Worm (Caenorhabditis elegans) whole organism, late embryonic: Measurements from ENCODE around the gene Y62F5A.12.
A peak's percentile ranks its signal among the peaks of the same experiment; 100 is the strongest.

Source experiments
- C08G9.2 ChIP-seq: sonication (generic microtip); optimal IDR thresholded peaks from 2 replicates; lab custom pipeline; 2016; ENCODE audit warnings: mild to moderate bottlenecking, missing genetic modification characterization, moderate library complexity, missing compliant biosample characterization
- F13H6.1 ChIP-seq: sonication (generic microtip); optimal IDR thresholded peaks from 2 replicates; lab custom pipeline; 2016; ENCODE audit warnings: missing genetic modification characterization, missing compliant biosample characterization
- T23F11.4 ChIP-seq: fragments of 200-800 bp; sonication (Bioruptor generic); optimal IDR thresholded peaks from 2 replicates; lab custom pipeline; 2018; ENCODE audit warnings: mild to moderate bottlenecking, missing genetic modification characterization, missing compliant biosample characterization
- Y22D7AL.16 ChIP-seq: sonication (generic microtip); optimal IDR thresholded peaks from 2 replicates; lab custom pipeline; 2016; ENCODE audit warnings: missing genetic modification characterization, missing compliant biosample characterization
- ama-1 ChIP-seq: fragments of 150-350 bp; optimal IDR thresholded peaks from 2 replicates; lab custom pipeline; 2014
- ceh-14 ChIP-seq: sonication (generic microtip); optimal IDR thresholded peaks from 2 replicates; lab custom pipeline; 2016; ENCODE audit warnings: missing genotype, missing genetic modification characterization, missing compliant biosample characterization
- ceh-2 ChIP-seq: sonication (generic microtip); optimal IDR thresholded peaks from 2 replicates; lab custom pipeline; 2016; ENCODE audit warnings: missing genotype, missing genetic modification characterization, missing compliant biosample characterization
- ceh-30 ChIP-seq: fragments of 150-350 bp; optimal IDR thresholded peaks from 2 replicates; lab custom pipeline; 2014; ENCODE audit warnings: missing biosample characterization, missing genetic modification characterization
- ceh-31 ChIP-seq: sonication (generic microtip); optimal IDR thresholded peaks from 2 replicates; lab custom pipeline; 2016; ENCODE audit warnings: missing genetic modification characterization, missing compliant biosample characterization
- ceh-34 ChIP-seq: sonication (generic microtip); optimal IDR thresholded peaks from 2 replicates; lab custom pipeline; 2016; ENCODE audit warnings: mild to moderate bottlenecking, missing genetic modification characterization, missing compliant biosample characterization
- ceh-45 ChIP-seq: fragments of 200-800 bp; sonication (Bioruptor generic); IDR thresholded peaks from 2 replicates; pipeline ENCODE4 v1.3.6; 2022; ENCODE audit warnings: missing genetic modification reagents, missing genetic modification characterization, missing compliant biosample characterization
- ceh-9 ChIP-seq: sonication (generic microtip); optimal IDR thresholded peaks from 2 replicates; lab custom pipeline; 2016; ENCODE audit warnings: mild to moderate bottlenecking, missing genetic modification characterization, inconsistent platforms, missing compliant biosample characterization
- che-1 ChIP-seq: sonication (generic microtip); optimal IDR thresholded peaks from 2 replicates; lab custom pipeline; 2016; ENCODE audit warnings: mild to moderate bottlenecking, missing genetic modification characterization, missing compliant biosample characterization
- dmd-4 ChIP-seq: sonication (generic microtip); optimal IDR thresholded peaks from 2 replicates; lab custom pipeline; 2016; ENCODE audit warnings: borderline replicate concordance, missing genetic modification characterization, missing compliant biosample characterization
- dve-1 ChIP-seq: sonication (generic microtip); optimal IDR thresholded peaks from 2 replicates; lab custom pipeline; 2017; ENCODE audit warnings: antibody characterized with exemption, mild to moderate bottlenecking, missing genetic modification characterization, missing compliant biosample characterization
- elt-2 ChIP-seq: sonication (generic microtip); optimal IDR thresholded peaks from 2 replicates; lab custom pipeline; 2016; ENCODE audit warnings: missing genetic modification reagents, missing genetic modification characterization, missing compliant biosample characterization
- elt-4 ChIP-seq: sonication (generic microtip); optimal IDR thresholded peaks from 2 replicates; lab custom pipeline; 2016; ENCODE audit warnings: missing genetic modification characterization, missing compliant biosample characterization
- ets-4 ChIP-seq: sonication (generic microtip); optimal IDR thresholded peaks from 2 replicates; lab custom pipeline; 2016; ENCODE audit warnings: missing genetic modification characterization, missing compliant biosample characterization
- eyg-1 ChIP-seq: sonication (generic microtip); optimal IDR thresholded peaks from 2 replicates; lab custom pipeline; 2016; ENCODE audit warnings: missing genotype, missing genetic modification characterization, missing compliant biosample characterization
- fkh-10 ChIP-seq: fragments of 150-350 bp; optimal IDR thresholded peaks from 2 replicates; lab custom pipeline; 2014; ENCODE audit warnings: missing biosample characterization, missing genetic modification reagents, missing genetic modification characterization
- fkh-6 ChIP-seq: sonication (generic microtip); optimal IDR thresholded peaks from 2 replicates; lab custom pipeline; 2016; ENCODE audit warnings: missing genetic modification characterization, missing compliant biosample characterization
- hlh-15 ChIP-seq: sonication (generic microtip); optimal IDR thresholded peaks from 2 replicates; lab custom pipeline; 2016; ENCODE audit warnings: missing genetic modification characterization, missing compliant biosample characterization
- hlh-30 ChIP-seq: sonication (generic microtip); optimal IDR thresholded peaks from 2 replicates; lab custom pipeline; 2017; ENCODE audit warnings: antibody characterized with exemption, missing genetic modification characterization, missing compliant biosample characterization; ENCODE audit not compliant: insufficient read depth
- hlh-6 ChIP-seq: sonication (generic microtip); optimal IDR thresholded peaks from 2 replicates; lab custom pipeline; 2016; ENCODE audit warnings: missing genotype, missing genetic modification characterization, missing compliant biosample characterization
- lin-11 ChIP-seq: fragments of 200-800 bp; sonication (Bioruptor generic); optimal IDR thresholded peaks from 2 replicates; lab custom pipeline; 2018; ENCODE audit warnings: mild to moderate bottlenecking, missing genetic modification characterization, missing compliant biosample characterization
- mec-3 ChIP-seq: sonication (generic microtip); optimal IDR thresholded peaks from 2 replicates; lab custom pipeline; 2016; ENCODE audit warnings: borderline replicate concordance, missing genetic modification characterization, missing compliant biosample characterization
- nfya-1 ChIP-seq: sonication (generic microtip); optimal IDR thresholded peaks from 2 replicates; lab custom pipeline; 2017; ENCODE audit warnings: missing genetic modification characterization, mild to moderate bottlenecking, missing compliant biosample characterization, antibody characterized with exemption, moderate library complexity
- npax-4 ChIP-seq: sonication (generic microtip); optimal IDR thresholded peaks from 2 replicates; lab custom pipeline; 2016; ENCODE audit warnings: missing genetic modification characterization, missing compliant biosample characterization
- pat-9 ChIP-seq: fragments of 200-800 bp; sonication (Bioruptor generic); optimal IDR thresholded peaks from 2 replicates; lab custom pipeline; 2018; ENCODE audit warnings: mild to moderate bottlenecking, missing genetic modification characterization, moderate library complexity, missing compliant biosample characterization
- pha-4 ChIP-seq: fragments of 150-350 bp; optimal IDR thresholded peaks from 2 replicates; lab custom pipeline; 2018; ENCODE audit warnings: missing biosample characterization, missing genetic modification reagents, missing genetic modification characterization
- pqm-1 ChIP-seq: sonication (generic microtip); optimal IDR thresholded peaks from 2 replicates; lab custom pipeline; 2016; ENCODE audit warnings: missing genetic modification characterization, missing compliant biosample characterization
- pros-1 ChIP-seq: fragments of 150-350 bp; optimal IDR thresholded peaks from 2 replicates; lab custom pipeline; 2014; ENCODE audit warnings: missing biosample characterization, missing genetic modification reagents, missing genetic modification characterization
- ref-2 ChIP-seq: sonication (generic microtip); optimal IDR thresholded peaks from 2 replicates; lab custom pipeline; 2016; ENCODE audit warnings: missing genetic modification characterization, missing compliant biosample characterization
- rnt-1 ChIP-seq: sonication (generic microtip); optimal IDR thresholded peaks from 2 replicates; lab custom pipeline; 2016; ENCODE audit warnings: missing genetic modification characterization, missing compliant biosample characterization
- sdc-2 ChIP-seq: sonication (generic microtip); optimal IDR thresholded peaks from 2 replicates; lab custom pipeline; 2016; ENCODE audit warnings: missing genotype, missing genetic modification characterization, missing compliant biosample characterization
- tbx-2 ChIP-seq: sonication (generic microtip); optimal IDR thresholded peaks from 2 replicates; lab custom pipeline; 2016; ENCODE audit warnings: missing genetic modification characterization, missing compliant biosample characterization
- ttx-3 ChIP-seq: sonication (generic microtip); optimal IDR thresholded peaks from 2 replicates; lab custom pipeline; 2016; ENCODE audit warnings: missing genetic modification reagents, missing genetic modification characterization, missing compliant biosample characterization
- unc-42 ChIP-seq: sonication (generic microtip); optimal IDR thresholded peaks from 2 replicates; lab custom pipeline; 2016; ENCODE audit warnings: missing genotype, missing genetic modification characterization, missing compliant biosample characterization
- zip-5 ChIP-seq: sonication (generic microtip); optimal IDR thresholded peaks from 2 replicates; lab custom pipeline; 2016; ENCODE audit warnings: missing genetic modification characterization, missing compliant biosample characterization
- ztf-16 ChIP-seq: sonication (generic microtip); optimal IDR thresholded peaks from 2 replicates; lab custom pipeline; 2017; ENCODE audit warnings: missing genetic modification characterization, missing compliant biosample characterization

Y62F5A.12 gene

DNA sequence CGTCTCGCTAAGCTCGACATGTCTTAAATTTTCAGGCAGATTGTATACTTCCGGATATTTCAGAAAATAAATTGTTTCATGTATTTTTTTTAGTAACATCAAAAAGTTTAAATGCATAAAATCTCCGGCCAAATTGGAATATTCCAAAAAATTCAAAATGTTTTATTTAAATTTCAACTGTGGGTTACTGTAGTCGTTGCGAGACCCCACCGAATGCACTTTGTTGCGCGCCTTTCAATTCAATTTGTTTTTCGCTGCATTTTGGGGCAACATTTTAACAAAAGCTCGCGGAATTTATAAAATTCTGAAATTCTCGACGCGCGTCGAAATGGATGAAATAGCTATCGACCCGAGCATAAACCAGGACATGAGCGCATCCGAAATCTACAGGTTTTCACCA is 38.7 kb upstream of the Y62F5A.12 start, which contains the start of gene F54D5.2:
TSS of gene F54D5.2 (plus strand) at position 237 of the 400 bp plus-strand sequence.
- no peak for TF ChIP-seq ceh-2 (tag; lab: Kevin White, UChicago)
- no peak for TF ChIP-seq tbx-2 (tag; lab: Kevin White, UChicago)
- no peak for TF ChIP-seq ama-1 (lab: Kevin White, UChicago)
- TF ChIP-seq F13H6.1: no peak

DNA sequence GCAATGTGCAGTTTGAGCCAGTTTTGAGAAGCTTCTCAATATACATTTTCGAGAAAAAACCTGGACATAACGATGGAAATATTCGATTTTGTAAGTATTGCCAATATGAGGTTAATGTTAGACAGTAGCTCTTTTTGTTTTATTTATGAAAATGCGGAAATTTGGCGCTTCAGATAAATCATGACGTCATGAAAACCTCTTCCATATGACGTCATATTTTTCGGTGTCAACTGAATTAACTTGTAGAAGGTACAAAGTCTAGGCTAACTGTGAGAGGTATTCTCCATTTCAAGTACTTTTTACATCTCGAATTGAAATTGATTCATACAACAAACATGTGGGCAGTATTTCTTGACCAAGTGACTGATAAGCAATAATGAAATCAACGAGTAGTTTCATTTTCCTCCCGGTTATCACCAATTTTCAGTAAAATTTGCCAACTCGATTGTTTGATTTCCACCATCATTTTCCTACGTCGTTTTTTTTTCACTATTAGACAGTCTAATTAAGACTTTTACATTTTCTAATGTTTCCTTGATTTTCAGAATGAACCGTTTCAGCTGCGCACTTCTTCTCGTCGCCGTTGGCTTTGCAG is 37.1 kb upstream of the Y62F5A.12 start, which contains the start of gene F54D5.3:
TSS of gene F54D5.3 (plus strand) at position 546 of the 595 bp plus-strand sequence.
- TF ChIP-seq fkh-6 (tag; lab: Kevin White, UChicago) (no peak), tbx-2 (tag; lab: Kevin White, UChicago) (no peak), mec-3 (tag; lab: Kevin White, UChicago) (no peak), ztf-16 (tag; lab: Kevin White, UChicago) (no peak)

DNA sequence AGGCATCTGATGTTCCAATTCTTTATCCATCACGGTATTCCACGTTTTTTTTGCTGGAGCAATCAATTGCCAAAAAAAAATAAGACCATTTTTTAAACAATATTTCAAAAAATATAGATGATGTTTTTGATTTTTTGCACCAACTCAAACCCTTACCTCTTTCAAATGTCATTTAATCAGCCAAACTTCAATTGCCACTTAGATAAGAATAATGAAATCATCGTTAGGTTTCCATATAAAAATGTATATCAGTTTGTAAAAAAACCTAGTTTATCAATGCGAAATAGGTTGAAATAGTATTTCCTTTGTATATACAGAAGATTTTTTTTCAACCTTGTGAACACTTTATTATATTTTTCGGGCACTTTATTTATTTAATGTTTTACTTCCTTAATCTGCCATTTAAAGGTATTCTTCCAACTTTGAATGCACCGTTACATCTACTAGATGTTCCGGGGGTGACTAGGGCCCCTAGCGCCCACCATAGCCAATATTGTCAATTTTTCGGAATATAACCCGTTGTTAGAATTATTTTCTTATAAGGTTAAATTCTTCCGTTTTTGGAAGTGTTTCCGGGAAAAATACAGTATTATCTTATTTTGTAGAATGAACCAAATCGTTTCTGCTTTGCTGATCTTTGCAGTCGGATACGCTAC is 35.1 kb upstream of the Y62F5A.12 start, which contains the start of the genes F54D5.23 and F54D5.4:
TSS of gene F54D5.23 (minus strand) at position 75 of the 656 bp plus-strand sequence.
TSS of gene F54D5.4 (plus strand) at position 606 of the 656 bp plus-strand sequence.
- TF ChIP-seq che-1 (tag; lab: Kevin White, UChicago) (no peak), Y22D7AL.16 (no peak), elt-2 (tag; lab: Kevin White, UChicago) (no peak), ceh-45 (GFP tag; lab: Robert Waterston, UW) (no peak)

- no peak for TF ChIP-seq nfya-1
- no peak for TF ChIP-seq fkh-10 (GFP tag; lab: Kevin White, UChicago)
- TF ChIP-seq pat-9 (tag; lab: Kevin White, UChicago): no peak
- no peak for TF ChIP-seq ztf-16 (tag; lab: Kevin White, UChicago)
- no peak for TF ChIP-seq F13H6.1
- no peak for TF ChIP-seq hlh-6 (tag; lab: Kevin White, UChicago)
- TF ChIP-seq pros-1 (tag; lab: Kevin White, UChicago): no peak
- TF ChIP-seq pha-4 (tag; lab: Kevin White, UChicago): no peak
Observed at ce11 chrII:11568670-11569069, 34.4 kb upstream of the Y62F5A.12 start.

DNA sequence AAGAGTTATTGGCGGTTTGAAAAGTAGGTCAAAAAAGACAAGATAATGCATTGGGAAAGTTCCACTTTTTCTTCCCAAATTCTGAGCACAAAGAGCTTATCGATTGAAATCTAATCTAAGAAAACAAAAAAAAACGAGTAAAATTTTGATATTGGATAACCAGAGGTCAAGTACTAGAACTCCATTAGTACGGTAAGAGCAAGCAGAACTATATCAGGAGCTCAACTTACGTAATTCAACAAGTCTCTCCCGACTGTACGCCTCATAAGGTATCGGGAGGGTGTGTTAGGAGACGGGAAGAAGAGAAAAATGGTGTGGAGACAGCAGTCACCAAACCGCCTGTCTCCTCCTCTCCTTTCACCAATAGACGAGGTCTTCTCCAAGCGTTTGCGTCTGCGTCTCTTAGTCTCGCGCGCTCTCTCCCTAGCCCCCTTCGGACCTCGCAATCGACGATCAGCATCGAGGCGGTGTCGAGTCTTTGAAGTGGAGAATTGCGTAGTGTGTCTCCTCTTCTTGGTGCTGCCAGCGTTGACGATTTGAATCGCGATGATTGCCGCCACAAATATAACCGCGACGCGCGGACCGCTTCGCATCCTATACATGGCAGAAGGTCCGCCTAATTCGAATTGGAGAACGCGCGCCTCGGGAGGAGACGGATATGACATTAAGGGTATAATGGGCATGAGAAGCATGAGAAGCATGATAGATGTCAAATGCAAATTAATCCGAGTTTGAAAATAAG is 32.9 kb upstream of the Y62F5A.12 start, which contains the start of gene F54D5.5:
TSS of gene F54D5.5 (minus strand) at position 51 of the 742 bp plus-strand sequence.
- TF ChIP-seq ceh-31 (tag; lab: Kevin White, UChicago) (peak; percentile 89), T23F11.4 (GFP tag; lab: Kevin White, UChicago) (no peak), sdc-2 (tag; lab: Kevin White, UChicago) (peak; percentile 34), dve-1 (tag; lab: Kevin White, UChicago) (no peak), eyg-1 (tag; lab: Kevin White, UChicago) (no peak), npax-4 (tag; lab: Kevin White, UChicago) (no peak), lin-11 (tag; lab: Kevin White, UChicago) (no peak), pqm-1 (no peak), hlh-30 (tag; lab: Kevin White, UChicago) (peak; percentile 59), ceh-45 (GFP tag; lab: Robert Waterston, UW) (no peak), hlh-6 (tag; lab: Kevin White, UChicago) (no peak), dmd-4 (peak; percentile 33), elt-2 (tag; lab: Kevin White, UChicago) (no peak), unc-42 (tag; lab: Kevin White, UChicago) (peak; percentile 87), ceh-30 (no peak), rnt-1 (tag; lab: Kevin White, UChicago) (peak; percentile 58), ref-2 (tag; lab: Kevin White, UChicago) (peak; percentile 66), elt-4 (tag; lab: Kevin White, UChicago) (no peak), ceh-34 (tag; lab: Kevin White, UChicago) (peak; percentile 68), ttx-3 (tag; lab: Kevin White, UChicago) (no peak), ceh-14 (tag; lab: Kevin White, UChicago) (peak; percentile 76), Y22D7AL.16 (no peak), hlh-15 (tag; lab: Kevin White, UChicago) (no peak), nfya-1 (peak; percentile 82), ceh-9 (tag; lab: Kevin White, UChicago) (no peak), zip-5 (tag; lab: Kevin White, UChicago) (no peak), ets-4 (tag; lab: Kevin White, UChicago) (no peak), pha-4 (tag; lab: Kevin White, UChicago) (no peak), pat-9 (tag; lab: Kevin White, UChicago) (no peak), C08G9.2 (tag; lab: Kevin White, UChicago) (no peak)
